Worm (Caenorhabditis elegans) whole organism, L4/young adult: ENCODE data around the gene irld-23.

ENCODE experiments used
- W03F9.2 ChIP-seq: fragments of 150-350 bp; optimal IDR thresholded peaks from 2 replicates; lab custom pipeline; 2014; ENCODE audit warnings: missing biosample characterization, missing genetic modification characterization
- dao-5 ChIP-seq: sonication (generic microtip); optimal IDR thresholded peaks from 2 replicates; lab custom pipeline; 2016; ENCODE audit warnings: missing genotype, missing genetic modification characterization, moderate library complexity, missing compliant biosample characterization
- him-1 ChIP-seq: sonication (generic microtip); optimal IDR thresholded peaks from 2 replicates; lab custom pipeline; 2016; ENCODE audit warnings: missing genotype, missing genetic modification reagents, missing genetic modification characterization, missing compliant biosample characterization

- no peak for TF ChIP-seq him-1
- TF ChIP-seq W03F9.2 (tag; lab: Kevin White, UChicago) = no peak
- TF ChIP-seq dao-5 (tag; lab: Kevin White, UChicago) = no peak
These were observed 41.9 kb downstream of the irld-23 start for ce11 chrX:17038616-17039015.
